Worm (Caenorhabditis elegans) whole organism, mixed stage, embryonic: ENCODE data around the gene srsx-25.

Experiments
- M03D4.4 ChIP-seq: sonication (generic microtip); optimal IDR thresholded peaks from 2 replicates; lab custom pipeline; 2017; ENCODE audit warnings: mild to moderate bottlenecking, missing genetic modification characterization, missing compliant biosample characterization
- bed-3 ChIP-seq: fragments of 200-800 bp; sonication (Bioruptor generic); optimal IDR thresholded peaks from 3 replicates; lab custom pipeline; 2018; ENCODE audit warnings: mild to moderate bottlenecking, missing genetic modification characterization, moderate library complexity, missing compliant biosample characterization
- blmp-1 ChIP-seq: fragments of 150-350 bp; optimal IDR thresholded peaks from 2 replicates; lab custom pipeline; 2014; ENCODE audit warnings: missing biosample characterization, missing genetic modification characterization
- ceh-39 ChIP-seq: fragments of 150-350 bp; optimal IDR thresholded peaks from 2 replicates; lab custom pipeline; 2014; ENCODE audit warnings: missing biosample characterization, missing genetic modification characterization
- ceh-43 ChIP-seq: fragments of 200-800 bp; sonication (Bioruptor generic); optimal IDR thresholded peaks from 2 replicates; lab custom pipeline; 2018; ENCODE audit warnings: mild to moderate bottlenecking, missing genetic modification characterization, moderate library complexity, missing compliant biosample characterization
- ceh-83 ChIP-seq: fragments of 200-800 bp; sonication (Bioruptor generic); optimal IDR thresholded peaks from 2 replicates; lab custom pipeline; 2018; ENCODE audit warnings: mild to moderate bottlenecking, missing genetic modification characterization, missing compliant biosample characterization
- ces-1 ChIP-seq: fragments of 150-350 bp; optimal IDR thresholded peaks from 2 replicates; lab custom pipeline; 2014; ENCODE audit warnings: missing biosample characterization, missing genetic modification reagents, missing genetic modification characterization
- cnd-1 ChIP-seq: fragments of 200-800 bp; sonication (Bioruptor generic); optimal IDR thresholded peaks from 2 replicates; lab custom pipeline; 2018; ENCODE audit warnings: mild to moderate bottlenecking, missing genetic modification characterization, missing compliant biosample characterization
- drap-1 ChIP-seq: fragments of 200-800 bp; sonication (Bioruptor generic); optimal IDR thresholded peaks from 3 replicates; lab custom pipeline; 2018; ENCODE audit warnings: mild to moderate bottlenecking, missing genetic modification characterization, missing compliant biosample characterization
- elt-1 ChIP-seq: sonication (generic microtip); optimal IDR thresholded peaks from 2 replicates; lab custom pipeline; 2017; ENCODE audit warnings: missing genetic modification characterization, mild to moderate bottlenecking, missing compliant biosample characterization, antibody characterized with exemption, moderate library complexity, borderline replicate concordance; ENCODE audit not compliant: insufficient read depth
- elt-3 ChIP-seq: fragments of 150-350 bp; optimal IDR thresholded peaks from 2 replicates; lab custom pipeline; 2014; ENCODE audit warnings: missing biosample characterization, missing genetic modification characterization
- flh-1 ChIP-seq: fragments of 200-800 bp; sonication (Bioruptor generic); optimal IDR thresholded peaks from 2 replicates; lab custom pipeline; 2018; ENCODE audit warnings: mild to moderate bottlenecking, missing genetic modification characterization, moderate library complexity, missing compliant biosample characterization
- ham-2 ChIP-seq: fragments of 200-800 bp; sonication (Bioruptor generic); optimal IDR thresholded peaks from 2 replicates; lab custom pipeline; 2018; ENCODE audit warnings: mild to moderate bottlenecking, missing genetic modification characterization, missing compliant biosample characterization
- hlh-1 ChIP-seq: fragments of 150-350 bp; optimal IDR thresholded peaks from 2 replicates; lab custom pipeline; 2014; ENCODE audit warnings: missing biosample characterization, missing genetic modification reagents, missing genetic modification characterization
- lin-13 ChIP-seq: fragments of 150-350 bp; optimal IDR thresholded peaks from 2 replicates; lab custom pipeline; 2014; ENCODE audit warnings: missing biosample characterization, missing genetic modification characterization
- mab-5 ChIP-seq: fragments of 150-350 bp; optimal IDR thresholded peaks from 2 replicates; lab custom pipeline; 2014; ENCODE audit warnings: missing biosample characterization, missing genetic modification characterization
- mep-1 ChIP-seq: fragments of 150-350 bp; optimal IDR thresholded peaks from 2 replicates; lab custom pipeline; 2017; ENCODE audit warnings: missing biosample characterization, missing genetic modification reagents, missing genetic modification characterization, inconsistent platforms
- mls-2 ChIP-seq: sonication (generic microtip); optimal IDR thresholded peaks from 2 replicates; lab custom pipeline; 2016; ENCODE audit warnings: mild to moderate bottlenecking, missing genetic modification characterization, moderate library complexity, missing compliant biosample characterization
- nhr-12 ChIP-seq: fragments of 150-350 bp; optimal IDR thresholded peaks from 2 replicates; lab custom pipeline; 2014; ENCODE audit warnings: missing biosample characterization, missing genetic modification characterization
- nhr-2 ChIP-seq: fragments of 150-350 bp; optimal IDR thresholded peaks from 2 replicates; lab custom pipeline; 2014; ENCODE audit warnings: missing biosample characterization, missing genetic modification characterization
- nhr-237 ChIP-seq: fragments of 150-350 bp; optimal IDR thresholded peaks from 2 replicates; lab custom pipeline; 2014; ENCODE audit warnings: missing biosample characterization, missing genetic modification characterization
- nhr-76 ChIP-seq: sonication (generic microtip); optimal IDR thresholded peaks from 2 replicates; lab custom pipeline; 2017; ENCODE audit warnings: missing biosample characterization, missing genetic modification characterization
- sem-2 ChIP-seq: fragments of 200-800 bp; sonication (Bioruptor generic); optimal IDR thresholded peaks from 2 replicates; lab custom pipeline; 2018; ENCODE audit warnings: mild to moderate bottlenecking, missing genetic modification characterization, missing compliant biosample characterization
- snpc-4 ChIP-seq: fragments of 150-350 bp; optimal IDR thresholded peaks from 2 replicates; lab custom pipeline; 2014; ENCODE audit warnings: missing biosample characterization, missing genetic modification characterization
- tbx-8 ChIP-seq: fragments of 200-800 bp; sonication (Bioruptor generic); optimal IDR thresholded peaks from 2 replicates; lab custom pipeline; 2018; ENCODE audit warnings: mild to moderate bottlenecking, missing genetic modification characterization, moderate library complexity, missing compliant biosample characterization
- unc-120 ChIP-seq: sonication (generic microtip); optimal IDR thresholded peaks from 2 replicates; lab custom pipeline; 2017; ENCODE audit warnings: missing genetic modification characterization, missing compliant biosample characterization; ENCODE audit not compliant: poor library complexity, severe bottlenecking
- unc-39 ChIP-seq: fragments of 150-350 bp; optimal IDR thresholded peaks from 2 replicates; lab custom pipeline; 2014; ENCODE audit warnings: missing biosample characterization, missing genetic modification characterization
- unc-62 ChIP-seq: fragments of 150-350 bp; optimal IDR thresholded peaks from 2 replicates; lab custom pipeline; 2014; ENCODE audit warnings: missing biosample characterization, missing genetic modification reagents, missing genetic modification characterization
- zip-8 ChIP-seq: fragments of 150-350 bp; optimal IDR thresholded peaks from 2 replicates; lab custom pipeline; 2014; ENCODE audit warnings: missing biosample characterization, missing genetic modification characterization

Gene srsx-25

DNA sequence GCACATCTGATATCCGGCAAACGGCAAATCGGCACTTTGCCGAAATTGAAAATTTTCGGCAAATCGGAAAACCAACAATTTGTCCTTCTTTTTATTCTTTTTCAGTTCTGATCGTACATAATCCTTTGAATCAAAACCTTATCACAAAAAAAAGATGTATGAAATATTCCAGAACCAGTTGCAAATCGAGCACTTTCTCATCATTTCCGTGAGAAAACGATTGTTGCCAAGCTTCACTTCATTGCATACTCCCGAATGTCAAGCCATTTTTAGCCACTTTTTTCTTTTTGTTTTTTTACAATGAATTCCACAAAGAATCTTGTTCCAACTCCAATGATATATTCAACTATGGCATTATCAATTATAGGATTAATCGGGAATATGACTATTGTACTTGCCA, at the start of gene srsx-25:
Gene srsx-25 (plus strand): TSS at position 301 of the 400 bp plus-strand sequence.
- TF ChIP-seq flh-1 (GFP tag; lab: Kevin White, UChicago): no peak
- TF ChIP-seq mep-1: no peak
- TF ChIP-seq mls-2 (tag; lab: Kevin White, UChicago): no peak
- TF ChIP-seq sem-2 (GFP tag; lab: Kevin White, UChicago): no peak
- TF ChIP-seq ceh-83 (GFP tag; lab: Kevin White, UChicago): no peak
- no peak for TF ChIP-seq elt-1 (tag; lab: Kevin White, UChicago)
- TF ChIP-seq mab-5 (tag; lab: Kevin White, UChicago): no peak
- TF ChIP-seq lin-13 (tag; lab: Kevin White, UChicago): no peak
- no peak for TF ChIP-seq blmp-1
- TF ChIP-seq tbx-8 (GFP tag; lab: Kevin White, UChicago): no peak
- no peak for TF ChIP-seq M03D4.4 (tag; lab: Kevin White, UChicago)
- no peak for TF ChIP-seq ham-2 (GFP tag; lab: Kevin White, UChicago)
- TF ChIP-seq nhr-76 (tag; lab: Kevin White, UChicago): no peak
- TF ChIP-seq hlh-1: no peak
- no peak for TF ChIP-seq nhr-2 (tag; lab: Kevin White, UChicago)
- TF ChIP-seq drap-1 (GFP tag; lab: Kevin White, UChicago): no peak
- TF ChIP-seq ceh-39 (tag; lab: Kevin White, UChicago): no peak
- no peak for TF ChIP-seq zip-8 (tag; lab: Kevin White, UChicago)
- no peak for TF ChIP-seq nhr-12 (tag; lab: Kevin White, UChicago)

DNA sequence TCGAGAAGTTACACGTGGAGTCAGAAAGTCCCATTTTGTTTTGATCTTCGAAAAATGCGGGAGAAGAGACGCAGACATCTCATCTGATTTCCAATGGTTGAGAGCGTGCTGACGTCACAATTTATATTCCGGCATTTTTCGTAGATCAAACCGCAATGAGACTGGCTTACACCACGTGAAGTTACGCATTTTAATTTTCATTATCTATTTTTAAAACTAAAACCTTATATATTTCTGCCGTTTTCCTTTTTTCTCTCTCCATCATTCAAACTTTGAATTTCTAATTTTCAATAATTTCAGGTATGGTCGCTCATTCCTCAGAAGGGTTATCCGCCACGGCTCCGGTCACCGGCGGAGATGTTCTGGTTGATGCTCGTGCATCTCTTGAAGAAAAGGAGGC, 49.6 kb upstream of the srsx-25 start, which contains the start of gene fat-1:
Gene fat-1 (plus strand): TSS at position 301 of the 400 bp plus-strand sequence.
- no peak for TF ChIP-seq elt-3 (tag; lab: Kevin White, UChicago)
- TF ChIP-seq ces-1 (GFP tag; lab: Kevin White, UChicago): no peak
- no peak for TF ChIP-seq ceh-83 (GFP tag; lab: Kevin White, UChicago)
- TF ChIP-seq nhr-76 (tag; lab: Kevin White, UChicago): no peak

DNA sequence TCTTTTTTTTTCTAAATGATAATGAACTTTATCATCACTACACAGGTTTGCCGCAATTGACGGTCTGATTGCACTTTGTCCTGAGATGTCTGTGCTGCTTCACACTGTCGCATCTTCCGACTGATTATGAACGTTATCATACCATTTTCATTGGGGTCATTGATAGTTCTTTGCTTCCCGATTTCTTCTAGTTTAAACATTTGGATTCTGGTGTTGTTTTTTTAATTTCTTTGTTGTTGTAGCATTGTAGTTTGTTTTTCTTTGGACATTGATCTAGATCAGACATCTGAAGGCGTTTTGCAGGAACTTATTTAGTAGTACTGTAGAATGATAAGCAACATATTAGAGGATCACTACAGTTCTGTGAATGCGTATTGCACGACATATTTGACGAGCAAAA, 46.2 kb upstream of the srsx-25 start:
- no peak for TF ChIP-seq flh-1 (GFP tag; lab: Kevin White, UChicago)

DNA sequence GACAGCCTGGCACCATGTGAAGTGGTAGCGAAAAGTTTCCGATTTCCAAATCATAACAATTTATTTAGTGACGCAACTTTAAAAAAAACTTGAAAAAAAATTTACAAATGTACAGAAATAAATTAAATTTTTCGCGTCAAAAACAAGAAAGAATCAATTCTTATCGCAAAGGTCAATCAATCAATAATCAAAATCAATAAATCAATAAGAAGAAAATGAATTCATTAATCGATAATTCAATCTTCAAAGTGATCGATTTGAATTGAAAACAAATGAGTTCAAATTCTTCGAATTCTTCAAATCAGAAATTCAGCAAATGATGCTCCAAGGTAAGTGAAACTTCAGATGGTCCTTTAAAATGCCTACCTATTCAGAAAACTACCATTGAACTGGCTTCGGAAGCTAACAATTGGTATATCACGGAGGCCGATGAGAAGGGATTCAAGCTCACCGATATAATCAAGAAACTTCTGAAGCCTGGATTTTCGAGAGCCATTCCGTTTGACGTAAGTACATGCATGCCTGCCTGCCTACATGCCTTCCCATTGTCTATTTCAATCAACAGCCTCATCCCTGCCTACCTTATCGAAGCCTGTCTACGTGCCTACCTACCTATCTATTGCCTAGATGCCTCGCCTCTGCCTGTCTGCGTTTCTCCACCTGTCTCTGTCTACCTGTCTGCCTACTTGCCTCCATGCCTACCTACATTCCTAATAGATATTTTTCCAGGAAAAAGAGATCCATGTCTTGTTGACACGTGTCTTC, 44.9 kb upstream of the srsx-25 start:
- TF ChIP-seq ceh-43 (GFP tag; lab: Kevin White, UChicago): no peak
- no peak for TF ChIP-seq snpc-4 (tag; lab: Kevin White, UChicago)
- TF ChIP-seq ceh-39 (tag; lab: Kevin White, UChicago): no peak
- TF ChIP-seq mab-5 (tag; lab: Kevin White, UChicago): no peak
- no peak for TF ChIP-seq ceh-83 (GFP tag; lab: Kevin White, UChicago)
- TF ChIP-seq ces-1 (GFP tag; lab: Kevin White, UChicago): no peak
- TF ChIP-seq blmp-1: no peak
- TF ChIP-seq unc-39 (tag; lab: Kevin White, UChicago): no peak
- no peak for TF ChIP-seq lin-13 (tag; lab: Kevin White, UChicago)
- TF ChIP-seq unc-62: no peak
- no peak for TF ChIP-seq sem-2 (GFP tag; lab: Kevin White, UChicago)
- TF ChIP-seq unc-120 (tag; lab: Kevin White, UChicago): no peak
- TF ChIP-seq bed-3 (GFP tag; lab: Kevin White, UChicago): no peak
- TF ChIP-seq M03D4.4 (tag; lab: Kevin White, UChicago): no peak
- no peak for TF ChIP-seq tbx-8 (GFP tag; lab: Kevin White, UChicago)
- no peak for TF ChIP-seq drap-1 (GFP tag; lab: Kevin White, UChicago)
- no peak for TF ChIP-seq nhr-237 (tag; lab: Kevin White, UChicago)
- no peak for TF ChIP-seq cnd-1 (tag; lab: Kevin White, UChicago)

DNA sequence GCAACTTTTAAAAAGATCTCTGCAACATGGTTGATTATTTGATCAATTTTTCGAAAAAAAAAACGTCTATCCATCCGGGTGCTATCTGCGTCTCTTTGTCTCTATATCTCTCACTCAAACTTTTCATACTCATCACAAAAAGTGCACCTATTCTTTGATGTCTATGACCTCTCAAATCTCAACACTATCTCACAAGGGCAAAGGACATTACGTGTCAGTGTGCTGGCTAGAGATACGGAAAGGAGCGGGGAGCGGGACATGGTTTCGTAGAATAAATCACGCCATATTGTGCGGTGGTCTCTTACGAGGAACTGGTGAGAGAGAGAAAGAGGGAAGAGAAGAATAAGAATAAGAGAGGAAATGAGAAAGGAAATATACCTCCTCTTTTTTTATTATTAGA, 42.5 kb upstream of the srsx-25 start:
- TF ChIP-seq sem-2 (GFP tag; lab: Kevin White, UChicago) (no peak), cnd-1 (tag; lab: Kevin White, UChicago) (no peak), elt-3 (tag; lab: Kevin White, UChicago) (no peak)
- TF ChIP-seq, all 35 proteins: peak for 0
